Worm (Caenorhabditis elegans): ENCODE data around the gene F09E5.16.

F09E5.16 gene

ce11 chrII:5377467-5378238 is 12.1 kb upstream of the F09E5.16 start, which contains the start of gene prdx-2:
TSS of gene prdx-2 (plus strand) at chrII:5378195.
- TF ChIP-seq drap-1 (GFP tag; optimal IDR thresholded peaks at IDR 0.05), result no peak
- no peak for TF ChIP-seq blmp-1 (tag; optimal IDR thresholded peaks at IDR 0.05)
- peak; percentile 70 for TF ChIP-seq lsy-2 (tag; optimal IDR thresholded peaks at IDR 0.05)
- TF ChIP-seq mab-5 (tag; optimal IDR thresholded peaks at IDR 0.05), result no peak

DNA sequence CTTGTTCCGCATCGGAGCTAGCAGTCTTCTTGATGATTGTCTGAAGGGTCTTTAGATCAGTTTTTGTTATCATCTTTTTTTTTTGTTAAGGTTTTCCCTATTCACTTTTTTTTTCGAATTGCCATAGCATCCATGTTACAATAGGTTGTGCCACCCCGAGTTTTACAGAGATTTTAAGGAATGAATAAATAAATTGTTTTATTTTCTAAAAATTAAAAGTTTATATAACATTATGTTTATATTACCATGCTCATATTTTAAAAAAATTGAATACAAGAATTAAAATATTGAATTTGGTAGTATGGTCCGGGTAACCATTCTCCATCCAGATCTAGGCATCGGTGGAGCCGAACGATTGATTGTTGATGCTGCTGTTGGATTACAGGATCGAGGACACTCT is 9.4 kb upstream of the F09E5.16 start, which contains the start of gene algn-2:
Gene algn-2 (plus strand): TSS at position 301 of the 400 bp plus-strand sequence.
- TF ChIP-seq nhr-2 (tag; optimal IDR thresholded peaks at IDR 0.05) (no peak), unc-62 (GFP tag; optimal IDR thresholded peaks at IDR 0.05) (no peak), ztf-11 (tag; optimal IDR thresholded peaks at IDR 0.05) (no peak), ceh-83 (GFP tag; optimal IDR thresholded peaks at IDR 0.05) (no peak), ceh-43 (GFP tag; optimal IDR thresholded peaks at IDR 0.05) (no peak), bed-3 (GFP tag; optimal IDR thresholded peaks at IDR 0.05) (no peak), pha-4 (tag; optimal IDR thresholded peaks at IDR 0.05) (no peak), elt-1 (tag; optimal IDR thresholded peaks at IDR 0.05; ENCODE audit: borderline replicate concordance, insufficient read depth) (no peak), nhr-76 (tag; optimal IDR thresholded peaks at IDR 0.05) (no peak), sem-2 (GFP tag; optimal IDR thresholded peaks at IDR 0.05) (no peak)

- TF ChIP-seq lin-13 (tag; optimal IDR thresholded peaks at IDR 0.05), result peak; percentile 90
- TF ChIP-seq zip-8 (tag; optimal IDR thresholded peaks at IDR 0.05), result no peak
- TF ChIP-seq ceh-43 (GFP tag; optimal IDR thresholded peaks at IDR 0.05), result no peak
- TF ChIP-seq M03D4.4 (tag; optimal IDR thresholded peaks at IDR 0.05), result peak; percentile 9
- peak; percentile 68 for TF ChIP-seq ceh-39 (tag; optimal IDR thresholded peaks at IDR 0.05)
- TF ChIP-seq nhr-28 (tag; optimal IDR thresholded peaks at IDR 0.05), result no peak
- peak; percentile 36 for TF ChIP-seq cnd-1 (tag; optimal IDR thresholded peaks at IDR 0.05)
- TF ChIP-seq sem-2 (GFP tag; optimal IDR thresholded peaks at IDR 0.05), result no peak
- peak; percentile 3 for TF ChIP-seq blmp-1 (tag; optimal IDR thresholded peaks at IDR 0.05)
- TF ChIP-seq nhr-2 (tag; optimal IDR thresholded peaks at IDR 0.05), result peak; percentile 13
- no peak for TF ChIP-seq elt-1 (tag; optimal IDR thresholded peaks at IDR 0.05; ENCODE audit: borderline replicate concordance, insufficient read depth)
- TF ChIP-seq ceh-83 (GFP tag; optimal IDR thresholded peaks at IDR 0.05), result peak; percentile 47
- TF ChIP-seq snpc-4 (tag; optimal IDR thresholded peaks at IDR 0.05), result no peak
- TF ChIP-seq nhr-12 (tag; optimal IDR thresholded peaks at IDR 0.05), result no peak
- TF ChIP-seq ces-1 (GFP tag; optimal IDR thresholded peaks at IDR 0.05), result peak; percentile 74
- TF ChIP-seq lsy-2 (tag; optimal IDR thresholded peaks at IDR 0.05), result peak; percentile 89
- TF ChIP-seq unc-62 (GFP tag; optimal IDR thresholded peaks at IDR 0.05), result peak; percentile 26
- peak; percentile 90 for TF ChIP-seq mep-1 (tag; optimal IDR thresholded peaks at IDR 0.05)
- TF ChIP-seq pha-4 (tag; optimal IDR thresholded peaks at IDR 0.05), result peak; percentile 95
- TF ChIP-seq drap-1 (GFP tag; optimal IDR thresholded peaks at IDR 0.05), result peak; percentile 53
- no peak for TF ChIP-seq tbx-8 (GFP tag; optimal IDR thresholded peaks at IDR 0.05)
- TF ChIP-seq mab-5 (tag; optimal IDR thresholded peaks at IDR 0.05), result no peak
- no peak for TF ChIP-seq unc-120 (tag; optimal IDR thresholded peaks at IDR 0.05; ENCODE audit: poor library complexity, severe bottlenecking)
- no peak for TF ChIP-seq nhr-76 (tag; optimal IDR thresholded peaks at IDR 0.05)
- TF ChIP-seq sptf-1 (tag; optimal IDR thresholded peaks at IDR 0.05), result peak; percentile 71
- TF ChIP-seq nhr-237 (tag; optimal IDR thresholded peaks at IDR 0.05), result peak; percentile 77
- peak; percentile 17 for TF ChIP-seq mls-2 (tag; optimal IDR thresholded peaks at IDR 0.05)
- TF ChIP-seq lin-32 (GFP tag; optimal IDR thresholded peaks at IDR 0.05), result no peak
- TF ChIP-seq flh-1 (GFP tag; optimal IDR thresholded peaks at IDR 0.05), result no peak
- no peak for TF ChIP-seq unc-39 (tag; optimal IDR thresholded peaks at IDR 0.05)
- no peak for TF ChIP-seq bed-3 (GFP tag; optimal IDR thresholded peaks at IDR 0.05)
- TF ChIP-seq ztf-11 (tag; optimal IDR thresholded peaks at IDR 0.05), result peak; percentile 53
- no peak for TF ChIP-seq ham-2 (GFP tag; optimal IDR thresholded peaks at IDR 0.05)
- TF ChIP-seq elt-3 (tag; optimal IDR thresholded peaks at IDR 0.05), result no peak
- peak; percentile 37 for TF ChIP-seq hlh-1 (tag; optimal IDR thresholded peaks at IDR 0.05)
Observed at ce11 chrII:5373275-5374047, 7.9 kb upstream of the F09E5.16 start, which contains the start of the genes agt-2 and F09E5.3. TSS of gene agt-2 (minus strand) at chrII:5373827. TSS of gene F09E5.3 (plus strand) at chrII:5373997.
